ENCODE assay signal across 2 fruit fly cellular contexts in genomic region chrX:3380981-3381380, dm6.
TF ChIP-seq lines count a peak whose summit lies in the region.

No protein-coding gene starts in this region.

TF ChIP-seq in whole organism, embryonic, 481 proteins besides CTCF, POLR2A, EP300 and RAD21 (continued from another document and continues in another):
- TF ChIP-seq CG4404 (GFP tag; IDR thresholded peaks at IDR 0.05; lab: Robert Waterston, UW) = no peak
- TF ChIP-seq cato (GFP tag; optimal IDR thresholded peaks at IDR 0.05; lab: Kevin White, UChicago; ENCODE audit: borderline replicate concordance) = no peak
- no peak for TF ChIP-seq Hr78 (GFP tag; optimal IDR thresholded peaks at IDR 0.05; lab: Kevin White, UChicago)
- no peak for TF ChIP-seq CG3163 (GFP tag; optimal IDR thresholded peaks at IDR 0.05; lab: Kevin White, UChicago)
- peak; percentile 12; the same call in 1 of the 2 replicates for TF ChIP-seq sisA (GFP tag; IDR thresholded peaks at IDR 0.05; lab: Robert Waterston, UW)
- no peak for TF ChIP-seq wek (GFP tag; optimal IDR thresholded peaks at IDR 0.05; lab: Kevin White, UChicago)
- no peak for TF ChIP-seq sim (GFP tag; IDR thresholded peaks at IDR 0.05; lab: Robert Waterston, UW)
- TF ChIP-seq fu2 (GFP tag; optimal IDR thresholded peaks at IDR 0.05; lab: Kevin White, UChicago) = no peak
- TF ChIP-seq ato (GFP tag; IDR thresholded peaks at IDR 0.05; lab: Robert Waterston, UW; ENCODE audit: partially characterized antibody) = no peak
- TF ChIP-seq bigmax (GFP tag; optimal IDR thresholded peaks at IDR 0.05; lab: Kevin White, UChicago) = no peak
- peak; percentile 55; the same call in 2 of the 3 replicates for TF ChIP-seq H15 (GFP tag; IDR thresholded peaks at IDR 0.05; lab: Robert Waterston, UW)
- TF ChIP-seq CG1602 (GFP tag; optimal IDR thresholded peaks at IDR 0.05; lab: Kevin White, UChicago) = no peak
- TF ChIP-seq pros (GFP tag; optimal IDR thresholded peaks at IDR 0.05; lab: Kevin White, UChicago) = no peak
- no peak for TF ChIP-seq inv (GFP tag; IDR thresholded peaks at IDR 0.05; lab: Robert Waterston, UW; ENCODE audit: partially characterized antibody)
- no peak for TF ChIP-seq YL-1 (GFP tag; optimal IDR thresholded peaks at IDR 0.05; lab: Kevin White, UChicago)
- no peak for TF ChIP-seq CG6175 (GFP tag; IDR thresholded peaks at IDR 0.05; lab: Robert Waterston, UW)
- no peak for TF ChIP-seq cg (GFP tag; optimal IDR thresholded peaks at IDR 0.05; lab: Kevin White, UChicago)
- TF ChIP-seq ro (GFP tag; IDR thresholded peaks at IDR 0.05; lab: Robert Waterston, UW) = no peak
- TF ChIP-seq crp (GFP tag; optimal IDR thresholded peaks at IDR 0.05; lab: Kevin White, UChicago) = no peak
- TF ChIP-seq CG7556 (GFP tag; optimal IDR thresholded peaks at IDR 0.05; lab: Kevin White, UChicago) = peak; percentile 10
- TF ChIP-seq az2 (GFP tag; optimal IDR thresholded peaks at IDR 0.05; lab: Kevin White, UChicago) = peak; percentile 30
- peak; percentile 44; the same call in 1 of the 2 replicates for TF ChIP-seq ara (GFP tag; IDR thresholded peaks at IDR 0.05; lab: Robert Waterston, UW)
- no peak for TF ChIP-seq CG31388 (GFP tag; optimal IDR thresholded peaks at IDR 0.05; lab: Kevin White, UChicago)
- TF ChIP-seq slbo (GFP tag; IDR thresholded peaks at IDR 0.05; lab: Robert Waterston, UW) = peak; percentile 70
- peak; percentile 48 for TF ChIP-seq Rx (GFP tag; IDR thresholded peaks at IDR 0.05; lab: Robert Waterston, UW)
- TF ChIP-seq pb (GFP tag; optimal IDR thresholded peaks at IDR 0.05; lab: Kevin White, UChicago) = no peak
- TF ChIP-seq CG2199 (GFP tag; IDR thresholded peaks at IDR 0.05; lab: Robert Waterston, UW) = no peak
- TF ChIP-seq CG12219 (GFP tag; optimal IDR thresholded peaks at IDR 0.05; lab: Kevin White, UChicago) = no peak
- TF ChIP-seq nmo (GFP tag; optimal IDR thresholded peaks at IDR 0.05; lab: Kevin White, UChicago) = peak; percentile 22
- peak; percentile 41 for TF ChIP-seq CG13624 (GFP tag; optimal IDR thresholded peaks at IDR 0.05; lab: Kevin White, UChicago)
- TF ChIP-seq CG8388 (GFP tag; optimal IDR thresholded peaks at IDR 0.05; lab: Kevin White, UChicago) = peak; percentile 7
- no peak for TF ChIP-seq Jarid2 (GFP tag; optimal IDR thresholded peaks at IDR 0.05; lab: Kevin White, UChicago)
- TF ChIP-seq unc-4 (GFP tag; IDR thresholded peaks at IDR 0.05; lab: Robert Waterston, UW; ENCODE audit: partially characterized antibody) = no peak
- peak; percentile 18 for TF ChIP-seq tx (GFP tag; optimal IDR thresholded peaks at IDR 0.05; lab: Kevin White, UChicago)
- peak; percentile 74 for TF ChIP-seq lab (GFP tag; optimal IDR thresholded peaks at IDR 0.05; lab: Kevin White, UChicago)
- TF ChIP-seq B-H2 (GFP tag; optimal IDR thresholded peaks at IDR 0.05; lab: Kevin White, UChicago) = no peak
- no peak for TF ChIP-seq CG12299 (tag; optimal IDR thresholded peaks at IDR 0.05; lab: Kevin White, UChicago)
- no peak for TF ChIP-seq nom (GFP tag; optimal IDR thresholded peaks at IDR 0.05; lab: Kevin White, UChicago)
- TF ChIP-seq Bgb (GFP tag; IDR thresholded peaks at IDR 0.05; lab: Robert Waterston, UW; ENCODE audit: partially characterized antibody) = no peak
- TF ChIP-seq z (GFP tag; IDR thresholded peaks at IDR 0.05; lab: Robert Waterston, UW) = no peak
- TF ChIP-seq CG7357 (GFP tag; IDR thresholded peaks at IDR 0.05; lab: Robert Waterston, UW) = 0 out of 3 replicates have a peak, but pooled peaks have one; percentile 7
- no peak for TF ChIP-seq luna (GFP tag; optimal IDR thresholded peaks at IDR 0.05; lab: Kevin White, UChicago)
- no peak for TF ChIP-seq CG6765 (GFP tag; optimal IDR thresholded peaks at IDR 0.05; lab: Kevin White, UChicago)
- TF ChIP-seq Ets65A (GFP tag; lab: Kevin White, UChicago) = peak; percentile 49
- TF ChIP-seq CG8359 (GFP tag; optimal IDR thresholded peaks at IDR 0.05; lab: Kevin White, UChicago; ENCODE audit: borderline replicate concordance) = no peak
- TF ChIP-seq CG8944 (GFP tag; optimal IDR thresholded peaks at IDR 0.05; lab: Kevin White, UChicago) = no peak
- no peak for TF ChIP-seq ham (GFP tag; IDR thresholded peaks at IDR 0.05; lab: Robert Waterston, UW)
- TF ChIP-seq CG7372 (GFP tag; IDR thresholded peaks at IDR 0.05; lab: Robert Waterston, UW) = peak; percentile 46; the same call in 1 of the 2 replicates
- no peak for TF ChIP-seq CG12104 (GFP tag; optimal IDR thresholded peaks at IDR 0.05; lab: Kevin White, UChicago)
- TF ChIP-seq prd (optimal IDR thresholded peaks at IDR 0.05; lab: Kevin White, UChicago) = no peak
- TF ChIP-seq prd (GFP tag; IDR thresholded peaks at IDR 0.05; lab: Robert Waterston, UW) = peak; percentile 51
- TF ChIP-seq ERR (GFP tag; optimal IDR thresholded peaks at IDR 0.05; lab: Kevin White, UChicago) = no peak
- TF ChIP-seq BEAF-32 (GFP tag; optimal IDR thresholded peaks at IDR 0.05; lab: Kevin White, UChicago) = no peak
- peak; percentile 44; the same call in 1 of the 2 replicates for TF ChIP-seq E2f2 (GFP tag; IDR thresholded peaks at IDR 0.05; lab: Robert Waterston, UW)
- no peak for TF ChIP-seq abd-A (tag; optimal IDR thresholded peaks at IDR 0.05; lab: Kevin White, UChicago)
- no peak for TF ChIP-seq CG31441 (GFP tag; IDR thresholded peaks at IDR 0.05; lab: Robert Waterston, UW)
- TF ChIP-seq NfI (GFP tag; optimal IDR thresholded peaks at IDR 0.05; lab: Kevin White, UChicago) = peak; percentile 33
- peak; percentile 30; the same call in 1 of the 2 replicates for TF ChIP-seq CG31224 (GFP tag; IDR thresholded peaks at IDR 0.05; lab: Robert Waterston, UW)
- no peak for TF ChIP-seq D19A (tag; optimal IDR thresholded peaks at IDR 0.05; lab: Kevin White, UChicago)
- TF ChIP-seq Hey (tag; optimal IDR thresholded peaks at IDR 0.05; lab: Kevin White, UChicago) = no peak
- peak; percentile 57 for TF ChIP-seq CG2120 (GFP tag; optimal IDR thresholded peaks at IDR 0.05; lab: Kevin White, UChicago)
- no peak for TF ChIP-seq Ets97D (GFP tag; optimal IDR thresholded peaks at IDR 0.05; lab: Kevin White, UChicago)
- TF ChIP-seq CG11456 (GFP tag; IDR thresholded peaks at IDR 0.05; lab: Robert Waterston, UW) = no peak
- peak; percentile 72 for TF ChIP-seq row (GFP tag; IDR thresholded peaks at IDR 0.05; lab: Robert Waterston, UW)
- peak; percentile 40; the same call in 1 of the 4 replicates for TF ChIP-seq Gug (GFP tag; IDR thresholded peaks at IDR 0.05; lab: Robert Waterston, UW)
- no peak for TF ChIP-seq CG15479 (GFP tag; optimal IDR thresholded peaks at IDR 0.05; lab: Kevin White, UChicago)
- no peak for TF ChIP-seq NC2β (GFP tag; optimal IDR thresholded peaks at IDR 0.05; lab: Kevin White, UChicago)

TF ChIP-seq in whole organism, prepupa, 60 proteins besides CTCF, POLR2A, EP300 and RAD21 (continued from another document):
- TF ChIP-seq CG3032 (tag; optimal IDR thresholded peaks at IDR 0.05; lab: Kevin White, UChicago) = no peak
- TF ChIP-seq Sox102F (GFP tag; optimal IDR thresholded peaks at IDR 0.05; lab: Kevin White, UChicago) = peak; percentile 75
- peak; percentile 71 for TF ChIP-seq Ets21C (GFP tag; optimal IDR thresholded peaks at IDR 0.05; lab: Kevin White, UChicago)
- peak; percentile 57 for TF ChIP-seq CG8319 (GFP tag; optimal IDR thresholded peaks at IDR 0.05; lab: Kevin White, UChicago)
- TF ChIP-seq cyc (GFP tag; optimal IDR thresholded peaks at IDR 0.05; lab: Kevin White, UChicago) = peak; percentile 72
- TF ChIP-seq CG8632 (GFP tag; optimal IDR thresholded peaks at IDR 0.05; lab: Kevin White, UChicago) = peak; percentile 45
- peak; percentile 70 for TF ChIP-seq CG8119 (GFP tag; IDR thresholded peaks at IDR 0.05; lab: Robert Waterston, UW)
- TF ChIP-seq Sox15 (GFP tag; optimal IDR thresholded peaks at IDR 0.05; lab: Kevin White, UChicago) = peak; percentile 52
- TF ChIP-seq CG34406 (GFP tag; optimal IDR thresholded peaks at IDR 0.05; lab: Kevin White, UChicago) = peak; percentile 73
- no peak for TF ChIP-seq fd85E (GFP tag; optimal IDR thresholded peaks at IDR 0.05; lab: Kevin White, UChicago)
- TF ChIP-seq fkh (GFP tag; optimal IDR thresholded peaks at IDR 0.05; lab: Kevin White, UChicago) = no peak
- peak; percentile 66 for TF ChIP-seq pdm3 (GFP tag; optimal IDR thresholded peaks at IDR 0.05; lab: Kevin White, UChicago)
- TF ChIP-seq CG31627 (GFP tag; optimal IDR thresholded peaks at IDR 0.05; lab: Kevin White, UChicago) = peak; percentile 85
- TF ChIP-seq lz (GFP tag; optimal IDR thresholded peaks at IDR 0.05; lab: Kevin White, UChicago) = peak; percentile 85
- peak; percentile 85 for TF ChIP-seq esn (GFP tag; optimal IDR thresholded peaks at IDR 0.05; lab: Kevin White, UChicago)
- peak; percentile 1 for TF ChIP-seq CG1621 (tag; optimal IDR thresholded peaks at IDR 0.05; lab: Kevin White, UChicago)
- TF ChIP-seq Blimp-1 (GFP tag; optimal IDR thresholded peaks at IDR 0.05; lab: Kevin White, UChicago) = no peak
- TF ChIP-seq Hr38 (GFP tag; optimal IDR thresholded peaks at IDR 0.05; lab: Kevin White, UChicago) = no peak
- peak; percentile 46 for TF ChIP-seq CG6792 (GFP tag; optimal IDR thresholded peaks at IDR 0.05; lab: Kevin White, UChicago)
- peak; percentile 48 for TF ChIP-seq CG10631 (GFP tag; optimal IDR thresholded peaks at IDR 0.05; lab: Kevin White, UChicago)
- TF ChIP-seq acj6 (GFP tag; optimal IDR thresholded peaks at IDR 0.05; lab: Kevin White, UChicago) = peak; percentile 71
- TF ChIP-seq CG4318 (GFP tag; optimal IDR thresholded peaks at IDR 0.05; lab: Kevin White, UChicago) = peak; percentile 26
- no peak for TF ChIP-seq CG16779 (tag; optimal IDR thresholded peaks at IDR 0.05; lab: Kevin White, UChicago)
- TF ChIP-seq CG11762 (GFP tag; optimal IDR thresholded peaks at IDR 0.05; lab: Kevin White, UChicago; ENCODE audit: insufficient read depth) = peak; percentile 51
- peak; percentile 89 for TF ChIP-seq Eip78C (GFP tag; lab: Kevin White, UChicago)
- peak; percentile 83 for TF ChIP-seq Hr39 (GFP tag; optimal IDR thresholded peaks at IDR 0.05; lab: Kevin White, UChicago)
- peak; percentile 74 for TF ChIP-seq CG6163 (GFP tag; IDR thresholded peaks at IDR 0.05; lab: Robert Waterston, UW)
- 0 out of 2 replicates have a peak, but pooled peaks have one; percentile 42 for TF ChIP-seq Gug (GFP tag; IDR thresholded peaks at IDR 0.05; lab: Robert Waterston, UW)
- TF ChIP-seq CG15336 (GFP tag; IDR thresholded peaks at IDR 0.05; lab: Robert Waterston, UW) = peak; percentile 71
- TF ChIP-seq CG9139 (GFP tag; optimal IDR thresholded peaks at IDR 0.05; lab: Kevin White, UChicago) = no peak
- TF ChIP-seq Ets96B (tag; optimal IDR thresholded peaks at IDR 0.05; lab: Kevin White, UChicago) = no peak
- peak; percentile 89 for TF ChIP-seq svp (GFP tag; lab: Kevin White, UChicago)
- TF ChIP-seq eg (GFP tag; IDR thresholded peaks at IDR 0.05; lab: Robert Waterston, UW) = peak; percentile 80
- no peak for TF ChIP-seq dsx (GFP tag; optimal IDR thresholded peaks at IDR 0.05; lab: Kevin White, UChicago; ENCODE audit: poor library complexity, severe bottlenecking)
- peak; percentile 82 for TF ChIP-seq topi (GFP tag; optimal IDR thresholded peaks at IDR 0.05; lab: Kevin White, UChicago)
- peak; percentile 79 for TF ChIP-seq vri (GFP tag; optimal IDR thresholded peaks at IDR 0.05; lab: Kevin White, UChicago)
- TF ChIP-seq CG6276 (GFP tag; optimal IDR thresholded peaks at IDR 0.05; lab: Kevin White, UChicago) = peak; percentile 14
TF ChIP-seq in whole organism, prepupa: peak in this region for 43.
